Fruit fly (Drosophila melanogaster): ENCODE measurements around the gene CG31633.

dm6 chr2L:6656264-6656676 is at the start of gene CG31633:
- no peak for TF ChIP-seq pan (optimal IDR thresholded peaks at IDR 0.05)
- TF ChIP-seq fru (GFP tag; optimal IDR thresholded peaks at IDR 0.05) = no peak
- TF ChIP-seq brk (GFP tag; optimal IDR thresholded peaks at IDR 0.05) = no peak
- TF ChIP-seq h (GFP tag; optimal IDR thresholded peaks at IDR 0.05) = no peak

All from whole organism, wandering third instar larva.